Worm (Caenorhabditis elegans) whole organism, L3 larva: Measurements from ENCODE around the gene aat-7.

Source experiments
- R02D3.7 ChIP-seq: fragments of 150-350 bp; optimal IDR thresholded peaks from 2 replicates; lab custom pipeline; 2014; ENCODE audit warnings: missing biosample characterization, missing genetic modification characterization
- ama-1 ChIP-seq: fragments of 150-350 bp; optimal IDR thresholded peaks from 2 replicates; lab custom pipeline; 2018
- ceh-16 ChIP-seq: sonication (generic microtip); optimal IDR thresholded peaks from 2 replicates; lab custom pipeline; 2017; ENCODE audit warnings: missing biosample characterization, missing genetic modification characterization
- ceh-9 ChIP-seq: sonication (generic microtip); optimal IDR thresholded peaks from 2 replicates; lab custom pipeline; 2018; ENCODE audit warnings: missing biosample characterization, missing genetic modification characterization
- egl-5 ChIP-seq: fragments of 150-350 bp; optimal IDR thresholded peaks from 2 replicates; lab custom pipeline; 2017; ENCODE audit warnings: missing biosample characterization, missing genetic modification reagents, missing genetic modification characterization, inconsistent platforms
- elt-1 ChIP-seq: fragments of 150-350 bp; optimal IDR thresholded peaks from 2 replicates; lab custom pipeline; 2014; ENCODE audit warnings: missing biosample characterization, missing genetic modification characterization
- elt-2 ChIP-seq: sonication (generic microtip); optimal IDR thresholded peaks from 2 replicates; lab custom pipeline; 2016; ENCODE audit warnings: missing genetic modification reagents, mild to moderate bottlenecking, missing genetic modification characterization, missing compliant biosample characterization
- elt-3 ChIP-seq, 3 experiments: fragments of 150-350 bp in 1 of 3; sonication (generic microtip) in 2 of 3; optimal IDR thresholded peaks; 2 replicates in 2 of 3; 4 replicates in 1 of 3; lab custom pipeline; 2014 to 2017; ENCODE audit warnings: missing biosample characterization in 3 of 3, missing genetic modification characterization in 3 of 3
- eor-1 ChIP-seq, 2 experiments: fragments of 150-350 bp; optimal IDR thresholded peaks; 2 replicates each; lab custom pipeline; 2014 to 2018; ENCODE audit warnings: missing biosample characterization in 2 of 2, missing genetic modification characterization in 2 of 2
- fkh-10 ChIP-seq: sonication (generic microtip); optimal IDR thresholded peaks from 2 replicates; lab custom pipeline; 2017; ENCODE audit warnings: missing biosample characterization, missing genetic modification reagents, missing genetic modification characterization
- fkh-2 ChIP-seq: fragments of 150-350 bp; optimal IDR thresholded peaks from 2 replicates; lab custom pipeline; 2014; ENCODE audit warnings: missing biosample characterization, missing genetic modification reagents, missing genetic modification characterization
- fos-1 ChIP-seq: fragments of 150-350 bp; optimal IDR thresholded peaks from 2 replicates; lab custom pipeline; 2014; ENCODE audit warnings: missing biosample characterization, missing genetic modification characterization
- hmg-11 ChIP-seq: sonication (generic microtip); optimal IDR thresholded peaks from 2 replicates; lab custom pipeline; 2016; ENCODE audit warnings: missing genetic modification characterization, missing compliant biosample characterization
- jun-1 ChIP-seq: fragments of 150-350 bp; optimal IDR thresholded peaks from 2 replicates; lab custom pipeline; 2014; ENCODE audit warnings: missing biosample characterization, missing genetic modification reagents, missing genetic modification characterization
- lin-39 ChIP-seq: fragments of 150-350 bp; optimal IDR thresholded peaks from 2 replicates; lab custom pipeline; 2018; ENCODE audit warnings: missing biosample characterization, missing genetic modification reagents, missing genetic modification characterization
- mdl-1 ChIP-seq: fragments of 150-350 bp; optimal IDR thresholded peaks from 2 replicates; lab custom pipeline; 2014; ENCODE audit warnings: missing biosample characterization, missing genetic modification characterization
- mml-1 ChIP-seq: fragments of 150-350 bp; sonication (generic microtip); optimal IDR thresholded peaks from 3 replicates; lab custom pipeline; 2014; ENCODE audit warnings: missing biosample characterization, missing genetic modification characterization
- nfya-1 ChIP-seq: sonication (generic microtip); optimal IDR thresholded peaks from 2 replicates; lab custom pipeline; 2017; ENCODE audit warnings: missing genetic modification characterization, mild to moderate bottlenecking, missing compliant biosample characterization, antibody characterized with exemption, moderate library complexity; ENCODE audit not compliant: insufficient read depth
- nhr-11 ChIP-seq: fragments of 150-350 bp; optimal IDR thresholded peaks from 2 replicates; lab custom pipeline; 2014; ENCODE audit warnings: missing biosample characterization, missing genetic modification characterization
- nhr-237 ChIP-seq: fragments of 150-350 bp; optimal IDR thresholded peaks from 2 replicates; lab custom pipeline; 2014; ENCODE audit warnings: missing biosample characterization, missing genetic modification characterization
- nhr-25 ChIP-seq: sonication (generic microtip); optimal IDR thresholded peaks from 2 replicates; lab custom pipeline; 2017; ENCODE audit warnings: missing biosample characterization, missing genetic modification characterization
- nhr-28 ChIP-seq: fragments of 150-350 bp; optimal IDR thresholded peaks from 2 replicates; lab custom pipeline; 2014; ENCODE audit warnings: missing biosample characterization, missing genetic modification characterization
- nhr-43 ChIP-seq: sonication (generic microtip); optimal IDR thresholded peaks from 2 replicates; lab custom pipeline; 2016; ENCODE audit warnings: mild to moderate bottlenecking, missing genetic modification characterization, missing compliant biosample characterization; ENCODE audit not compliant: poor library complexity, severe bottlenecking
- nhr-67 ChIP-seq: fragments of 150-350 bp; optimal IDR thresholded peaks from 2 replicates; lab custom pipeline; 2014; ENCODE audit warnings: missing biosample characterization, missing genetic modification characterization
- nhr-76 ChIP-seq: fragments of 150-350 bp; sonication (generic microtip); optimal IDR thresholded peaks from 5 replicates; lab custom pipeline; 2014; ENCODE audit warnings: missing biosample characterization, missing genetic modification characterization
- nhr-77 ChIP-seq: fragments of 150-350 bp; optimal IDR thresholded peaks from 2 replicates; lab custom pipeline; 2014; ENCODE audit warnings: missing biosample characterization, missing genetic modification characterization
- pha-4 ChIP-seq: fragments of 150-350 bp; optimal IDR thresholded peaks from 2 replicates; lab custom pipeline; 2014; ENCODE audit warnings: missing biosample characterization, missing genetic modification reagents, missing genetic modification characterization
- pqm-1 ChIP-seq: fragments of 150-350 bp; optimal IDR thresholded peaks from 2 replicates; lab custom pipeline; 2017; ENCODE audit warnings: missing biosample characterization, missing genetic modification characterization, inconsistent platforms
- sea-2 ChIP-seq: fragments of 150-350 bp; sonication (generic microtip); optimal IDR thresholded peaks from 4 replicates; lab custom pipeline; 2014; ENCODE audit warnings: missing biosample characterization, missing genetic modification reagents, missing genetic modification characterization
- skn-1 ChIP-seq: fragments of 150-350 bp; optimal IDR thresholded peaks from 2 replicates; lab custom pipeline; 2014; ENCODE audit warnings: missing biosample characterization, missing genetic modification characterization
- snpc-4 ChIP-seq: fragments of 150-350 bp; optimal IDR thresholded peaks from 2 replicates; lab custom pipeline; 2014; ENCODE audit warnings: missing biosample characterization, missing genetic modification characterization
- tbx-2 ChIP-seq: sonication (generic microtip); optimal IDR thresholded peaks from 2 replicates; lab custom pipeline; 2016; ENCODE audit warnings: mild to moderate bottlenecking, missing genetic modification characterization, missing compliant biosample characterization
- unc-62 ChIP-seq: fragments of 150-350 bp; sonication (generic microtip); optimal IDR thresholded peaks from 4 replicates; lab custom pipeline; 2014; ENCODE audit warnings: missing biosample characterization, missing genetic modification reagents, missing genetic modification characterization
- zag-1 ChIP-seq: fragments of 150-350 bp; optimal IDR thresholded peaks from 2 replicates; lab custom pipeline; 2014; ENCODE audit warnings: missing biosample characterization, missing genetic modification characterization
- ztf-11 ChIP-seq: fragments of 150-350 bp; optimal IDR thresholded peaks from 2 replicates; lab custom pipeline; 2014; ENCODE audit warnings: missing biosample characterization, missing genetic modification characterization
- ztf-4 ChIP-seq: fragments of 150-350 bp; optimal IDR thresholded peaks from 2 replicates; lab custom pipeline; 2014; ENCODE audit warnings: missing biosample characterization, missing genetic modification characterization

aat-7 gene

ce11 chrII:1374889-1375288, 11.8 kb upstream of the aat-7 start, which contains the start of gene rog-1:
Gene rog-1 (minus strand): TSS chrII:1374989.
- TF ChIP-seq ceh-16 (tag; lab: Kevin White, UChicago) = no peak
- TF ChIP-seq lin-39 (tag; lab: Kevin White, UChicago) = no peak
- no peak for TF ChIP-seq nfya-1 (tag; lab: Kevin White, UChicago)
- no peak for TF ChIP-seq sea-2 (GFP tag; lab: Kevin White, UChicago)
- TF ChIP-seq nhr-77 = no peak
- no peak for TF ChIP-seq nhr-25 (tag; lab: Kevin White, UChicago)
- no peak for TF ChIP-seq fos-1 (tag; lab: Kevin White, UChicago)
- TF ChIP-seq hmg-11 = no peak
- TF ChIP-seq tbx-2 (tag; lab: Kevin White, UChicago) = no peak
- no peak for TF ChIP-seq ama-1 (lab: Kevin White, UChicago)
- no peak for TF ChIP-seq ztf-11 (tag; lab: Kevin White, UChicago)
- no peak for TF ChIP-seq fkh-10
- no peak for TF ChIP-seq nhr-43 (tag; lab: Kevin White, UChicago)
- TF ChIP-seq nhr-11 (tag; lab: Kevin White, UChicago) = no peak
- TF ChIP-seq nhr-28 (tag; lab: Kevin White, UChicago) = no peak
- no peak for TF ChIP-seq pha-4 (tag; lab: Kevin White, UChicago)

DNA sequence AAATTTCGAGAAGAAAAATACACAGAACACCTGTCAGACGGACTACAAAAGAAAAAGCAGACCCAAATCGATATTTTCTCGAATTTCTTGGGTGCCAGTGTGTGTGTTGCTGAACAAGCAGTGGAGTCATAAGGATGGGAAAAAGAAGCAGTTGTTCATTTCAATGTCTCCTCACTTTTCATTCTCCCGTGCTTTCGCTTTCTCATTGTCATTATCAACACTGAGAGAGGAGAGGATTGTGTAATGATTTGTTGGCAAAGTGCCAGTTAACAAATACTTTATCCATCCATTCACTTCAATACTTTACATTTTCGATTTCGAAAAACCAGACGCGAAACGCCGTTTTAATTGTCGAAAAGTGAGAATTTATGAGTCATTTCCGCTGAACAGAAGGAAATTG, 11.0 kb upstream of the aat-7 start:
- peak; percentile 55 for TF ChIP-seq egl-5 (tag; lab: Kevin White, UChicago)
- no peak for TF ChIP-seq mml-1 (tag; lab: Kevin White, UChicago)
- TF ChIP-seq nfya-1 (tag; lab: Kevin White, UChicago) = peak; percentile 30

DNA sequence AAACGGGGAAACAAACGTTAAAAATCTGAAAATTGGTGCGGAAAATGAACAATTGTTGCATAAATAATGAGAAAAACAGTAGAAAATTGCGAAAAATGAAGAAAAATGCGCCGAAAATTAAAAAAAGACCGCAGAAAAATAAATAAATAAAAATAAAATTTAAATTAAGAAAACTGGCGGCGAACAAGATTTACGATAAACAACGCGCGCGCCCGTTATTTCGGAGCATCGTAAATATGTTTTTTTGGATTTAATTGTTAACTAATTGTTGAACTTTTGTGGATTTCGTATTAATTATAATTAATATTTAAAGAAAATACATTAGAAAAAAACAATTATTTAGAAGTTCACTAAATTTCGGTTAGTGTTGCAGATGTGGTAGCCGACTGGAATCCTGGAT, 9.9 kb upstream of the aat-7 start:
- TF ChIP-seq elt-2 (tag; lab: Kevin White, UChicago) = no peak
- TF ChIP-seq ceh-16 (tag; lab: Kevin White, UChicago) = no peak
- TF ChIP-seq ceh-9 (tag; lab: Kevin White, UChicago) = no peak
- TF ChIP-seq pqm-1 = no peak
- no peak for TF ChIP-seq R02D3.7 (tag; lab: Kevin White, UChicago)
- TF ChIP-seq nhr-28 (tag; lab: Kevin White, UChicago) = no peak
- no peak for TF ChIP-seq sea-2 (GFP tag; lab: Kevin White, UChicago)
- no peak for TF ChIP-seq nhr-11 (tag; lab: Kevin White, UChicago)
- no peak for TF ChIP-seq ztf-11 (tag; lab: Kevin White, UChicago)
- no peak for TF ChIP-seq nhr-237
- TF ChIP-seq nhr-67 = no peak

DNA sequence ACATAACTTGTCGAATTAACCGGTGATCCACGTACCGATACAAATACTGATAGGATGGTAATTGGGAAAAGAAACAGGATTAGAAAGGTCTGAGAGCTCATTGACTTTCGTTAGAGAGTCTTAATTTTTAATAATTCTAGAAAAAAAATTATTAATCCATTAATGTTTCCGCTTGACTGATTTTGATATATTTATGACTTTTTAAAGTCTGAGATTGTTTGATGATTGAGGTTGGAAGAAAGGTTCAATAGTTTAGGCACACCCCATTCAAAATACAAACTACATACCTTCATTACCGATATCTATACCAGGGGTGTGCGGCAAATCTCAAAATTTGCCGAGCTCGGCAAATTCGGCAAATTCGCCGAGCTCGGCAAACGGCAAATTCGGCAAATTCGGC, 8.4 kb upstream of the aat-7 start, which contains the start of gene F54D12.10:
Gene F54D12.10, minus strand, starts transcription at position 101 of the 400 bp plus-strand sequence.
- TF ChIP-seq egl-5 (tag; lab: Kevin White, UChicago) (no peak), jun-1 (no peak), ztf-4 (tag; lab: Kevin White, UChicago) (no peak), unc-62 (no peak), mdl-1 (no peak), nhr-76 (tag; lab: Kevin White, UChicago) (no peak), pha-4 (tag; lab: Kevin White, UChicago) (no peak), sea-2 (GFP tag; lab: Kevin White, UChicago) (no peak), fkh-2 (tag; lab: Kevin White, UChicago) (no peak), eor-1 (tag; optimal IDR thresholded peaks at IDR 0.05; lab: Kevin White, UChicago) (no peak), skn-1 (tag; lab: Kevin White, UChicago) (no peak), snpc-4 (tag; lab: Kevin White, UChicago) (no peak), ceh-16 (tag; lab: Kevin White, UChicago) (no peak), elt-1 (tag; lab: Kevin White, UChicago) (no peak), fkh-10 (no peak), tbx-2 (tag; lab: Kevin White, UChicago) (no peak), nfya-1 (tag; lab: Kevin White, UChicago) (no peak), elt-3 (tag; optimal IDR thresholded peaks at IDR 0.05; lab: Kevin White, UChicago) (no peak), zag-1 (tag; lab: Kevin White, UChicago) (no peak)
